Worm (Caenorhabditis elegans) whole organism, L2 larva: ENCODE results near the gene F35E8.7.
"Not testable (repeated sequence)": the region's sequence is repeated elsewhere in the genome, so short reads cannot be mapped to it uniquely, and the experiment has no call there.

Experiments used
- F13H6.1 ChIP-seq: sonication (generic microtip); optimal IDR thresholded peaks from 2 replicates; lab custom pipeline; 2016; ENCODE audit warnings: missing genetic modification characterization, missing compliant biosample characterization
- R02D3.7 ChIP-seq: fragments of 150-350 bp; optimal IDR thresholded peaks from 2 replicates; lab custom pipeline; 2014; ENCODE audit warnings: missing biosample characterization, missing genetic modification characterization
- Y55F3AM.14 ChIP-seq: fragments of 200-800 bp; sonication (Bioruptor generic); optimal IDR thresholded peaks from 2 replicates; lab custom pipeline; 2018; ENCODE audit warnings: mild to moderate bottlenecking, missing genetic modification characterization, missing compliant biosample characterization
- ZK546.5 ChIP-seq: sonication (generic microtip); optimal IDR thresholded peaks from 2 replicates; lab custom pipeline; 2017; ENCODE audit warnings: missing biosample characterization, missing genetic modification characterization
- ama-1 ChIP-seq: fragments of 150-350 bp; optimal IDR thresholded peaks from 2 replicates; lab custom pipeline; 2018; ENCODE audit warnings: inconsistent platforms
- blmp-1 ChIP-seq: sonication (generic microtip); optimal IDR thresholded peaks from 2 replicates; lab custom pipeline; 2017; ENCODE audit warnings: missing genetic modification characterization, mild to moderate bottlenecking, missing compliant biosample characterization, antibody characterized with exemption, moderate library complexity; ENCODE audit not compliant: insufficient read depth
- ceh-16 ChIP-seq: fragments of 150-350 bp; optimal IDR thresholded peaks from 2 replicates; lab custom pipeline; 2014; ENCODE audit warnings: missing biosample characterization, missing genetic modification characterization
- crh-2 ChIP-seq: sonication (generic microtip); optimal IDR thresholded peaks from 2 replicates; lab custom pipeline; 2017; ENCODE audit warnings: missing biosample characterization, missing genetic modification characterization
- dmd-4 ChIP-seq: sonication (generic microtip); optimal IDR thresholded peaks from 2 replicates; lab custom pipeline; 2017; ENCODE audit warnings: missing biosample characterization, missing genetic modification characterization
- egl-27 ChIP-seq: sonication (generic microtip); optimal IDR thresholded peaks from 3 replicates; lab custom pipeline; 2017; ENCODE audit warnings: missing biosample characterization, missing genetic modification reagents, missing genetic modification characterization
- elt-3 ChIP-seq: sonication (generic microtip); optimal IDR thresholded peaks from 2 replicates; lab custom pipeline; 2017; ENCODE audit warnings: missing biosample characterization, missing genetic modification characterization
- fos-1 ChIP-seq: fragments of 150-350 bp; optimal IDR thresholded peaks from 2 replicates; lab custom pipeline; 2014; ENCODE audit warnings: missing biosample characterization, missing genetic modification characterization
- gmeb-1 ChIP-seq: fragments of 150-350 bp; optimal IDR thresholded peaks from 2 replicates; lab custom pipeline; 2014; ENCODE audit warnings: missing biosample characterization, missing genetic modification characterization
- lin-11 ChIP-seq: fragments of 150-350 bp; sonication (generic microtip); optimal IDR thresholded peaks from 2 replicates; lab custom pipeline; 2014; ENCODE audit warnings: missing biosample characterization, missing genetic modification characterization, inconsistent platforms, mixed read lengths
- mab-5 ChIP-seq: fragments of 150-350 bp; optimal IDR thresholded peaks from 2 replicates; lab custom pipeline; 2014; ENCODE audit warnings: missing biosample characterization, missing genetic modification characterization
- mbf-1 ChIP-seq: sonication (generic microtip); optimal IDR thresholded peaks from 2 replicates; lab custom pipeline; 2017; ENCODE audit warnings: missing biosample characterization, missing genetic modification characterization
- mdl-1 ChIP-seq, 2 experiments: fragments of 150-350 bp in 1 of 2; sonication (generic microtip) in 1 of 2; optimal IDR thresholded peaks; 2 replicates each; lab custom pipeline; 2017; ENCODE audit warnings: missing biosample characterization in 2 of 2, missing genetic modification characterization in 2 of 2
- nhr-11 ChIP-seq: fragments of 150-350 bp; optimal IDR thresholded peaks from 2 replicates; lab custom pipeline; 2014; ENCODE audit warnings: missing biosample characterization, missing genetic modification characterization
- nhr-12 ChIP-seq: fragments of 150-350 bp; optimal IDR thresholded peaks from 2 replicates; lab custom pipeline; 2014; ENCODE audit warnings: missing biosample characterization, missing genetic modification characterization
- nhr-21 ChIP-seq: fragments of 150-350 bp; optimal IDR thresholded peaks from 2 replicates; lab custom pipeline; 2014; ENCODE audit warnings: missing biosample characterization, missing genetic modification characterization
- nhr-23 ChIP-seq: fragments of 150-350 bp; optimal IDR thresholded peaks from 2 replicates; lab custom pipeline; 2014; ENCODE audit warnings: missing biosample characterization, missing genetic modification reagents, missing genetic modification characterization
- nhr-237 ChIP-seq: fragments of 150-350 bp; optimal IDR thresholded peaks from 2 replicates; lab custom pipeline; 2014; ENCODE audit warnings: missing biosample characterization, missing genetic modification characterization
- nhr-25 ChIP-seq: fragments of 150-350 bp; sonication (generic microtip); optimal IDR thresholded peaks from 3 replicates; lab custom pipeline; 2014; ENCODE audit warnings: missing biosample characterization, missing genetic modification characterization
- nhr-6 ChIP-seq: fragments of 150-350 bp; optimal IDR thresholded peaks from 2 replicates; lab custom pipeline; 2014; ENCODE audit warnings: missing biosample characterization, missing genetic modification characterization
- nhr-77 ChIP-seq: fragments of 150-350 bp; optimal IDR thresholded peaks from 2 replicates; lab custom pipeline; 2014; ENCODE audit warnings: missing biosample characterization, missing genetic modification characterization
- peb-1 ChIP-seq: fragments of 150-350 bp; optimal IDR thresholded peaks from 2 replicates; lab custom pipeline; 2014; ENCODE audit warnings: missing biosample characterization, missing genetic modification characterization
- sem-4 ChIP-seq: fragments of 150-350 bp; optimal IDR thresholded peaks from 2 replicates; lab custom pipeline; 2014; ENCODE audit warnings: missing biosample characterization, missing genetic modification reagents, missing genetic modification characterization
- skn-1 ChIP-seq: sonication (generic microtip); optimal IDR thresholded peaks from 2 replicates; lab custom pipeline; 2017; ENCODE audit warnings: missing biosample characterization, missing genetic modification characterization
- sma-3 ChIP-seq: sonication (generic microtip); optimal IDR thresholded peaks from 2 replicates; lab custom pipeline; 2016; ENCODE audit warnings: missing genetic modification reagents, missing genetic modification characterization, missing compliant biosample characterization
- snpc-4 ChIP-seq: fragments of 150-350 bp; optimal IDR thresholded peaks from 2 replicates; lab custom pipeline; 2014; ENCODE audit warnings: missing biosample characterization, missing genetic modification characterization
- unc-39 ChIP-seq: fragments of 150-350 bp; optimal IDR thresholded peaks from 2 replicates; lab custom pipeline; 2014; ENCODE audit warnings: missing biosample characterization, missing genetic modification characterization
- unc-55 ChIP-seq: fragments of 150-350 bp; sonication (generic microtip); optimal IDR thresholded peaks from 3 replicates; lab custom pipeline; 2014; ENCODE audit warnings: missing biosample characterization, missing genetic modification reagents, missing genetic modification characterization
- unc-62 ChIP-seq: fragments of 150-350 bp; optimal IDR thresholded peaks from 2 replicates; lab custom pipeline; 2014; ENCODE audit warnings: missing biosample characterization, missing genetic modification reagents, missing genetic modification characterization
- zag-1 ChIP-seq: fragments of 150-350 bp; optimal IDR thresholded peaks from 2 replicates; lab custom pipeline; 2014; ENCODE audit warnings: missing biosample characterization, missing genetic modification characterization
- ztf-1 ChIP-seq: fragments of 200-800 bp; sonication (Bioruptor generic); conservative IDR thresholded peaks from 2 replicates; pipeline ENCODE4 v1.3.6; 2022; ENCODE audit warnings: missing genetic modification characterization, missing compliant biosample characterization

F35E8.7 gene

DNA sequence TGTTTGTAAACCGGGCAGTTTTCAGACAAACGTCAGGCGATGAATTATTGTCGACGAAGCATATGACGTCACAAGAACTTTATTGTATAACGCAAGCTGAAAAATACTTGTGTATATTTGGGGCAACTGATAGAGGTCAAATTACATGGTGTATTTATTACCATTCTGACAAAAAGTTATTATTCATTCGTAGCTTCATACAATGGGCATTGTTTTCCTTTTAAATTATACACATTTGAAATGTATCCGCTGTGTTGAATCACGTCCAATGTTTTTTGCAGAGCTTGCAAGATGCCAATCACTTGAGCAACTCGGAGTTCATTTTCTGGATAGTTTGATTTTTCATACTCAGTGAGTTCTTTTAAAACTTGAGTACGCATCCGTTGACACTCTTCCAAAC, 9.2 kb downstream of the F35E8.7 start, which contains the start of gene F35E8.13:
F35E8.13 (plus strand) TSS at position 301 of the 400 bp plus-strand sequence.
- TF ChIP-seq zag-1 (tag; lab: Kevin White, UChicago): no peak
- TF ChIP-seq ama-1 (lab: Kevin White, UChicago): no peak
- no peak for TF ChIP-seq ztf-1 (GFP tag; lab: Robert Waterston, UW)
- TF ChIP-seq lin-11 (tag; lab: Kevin White, UChicago): no peak
- no peak for TF ChIP-seq dmd-4 (tag; lab: Kevin White, UChicago)
- TF ChIP-seq gmeb-1: no peak
- TF ChIP-seq R02D3.7 (tag; lab: Kevin White, UChicago): no peak
- TF ChIP-seq ceh-16 (tag; lab: Kevin White, UChicago): no peak
- TF ChIP-seq nhr-6: no peak
- TF ChIP-seq egl-27 (tag; lab: Kevin White, UChicago): no peak
- no peak for TF ChIP-seq crh-2 (tag; lab: Kevin White, UChicago)
- no peak for TF ChIP-seq mab-5
- TF ChIP-seq ZK546.5: no peak
- no peak for TF ChIP-seq skn-1
- no peak for TF ChIP-seq snpc-4 (tag; lab: Kevin White, UChicago)
- no peak for TF ChIP-seq nhr-25 (tag; lab: Kevin White, UChicago)

DNA sequence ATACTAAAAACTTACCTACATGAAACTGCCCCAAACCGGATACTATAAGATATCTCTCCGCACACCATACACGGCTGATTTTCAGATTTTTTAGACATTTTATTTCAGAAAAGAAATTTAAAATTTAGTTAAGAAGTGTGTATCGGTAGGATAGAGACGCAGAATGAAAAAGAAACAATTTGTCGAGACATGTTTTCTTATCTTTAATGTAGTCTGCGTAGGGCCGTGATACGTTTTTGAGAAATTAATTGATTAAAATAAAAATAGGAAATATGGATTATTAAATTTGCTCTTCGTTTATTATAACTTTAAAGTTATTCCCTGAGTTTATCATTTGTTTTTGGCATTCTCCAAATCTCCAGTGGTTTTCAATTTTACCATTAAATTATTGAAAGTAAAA, 10.5 kb downstream of the F35E8.7 start, which contains the start of gene nhr-108:
nhr-108 (minus strand) TSS at position 166 of the 400 bp plus-strand sequence.
- TF ChIP-seq nhr-23 (tag; lab: Kevin White, UChicago) (no peak), gmeb-1 (no peak), ceh-16 (tag; lab: Kevin White, UChicago) (no peak), crh-2 (tag; lab: Kevin White, UChicago) (no peak), F13H6.1 (no peak), mab-5 (no peak), blmp-1 (tag; lab: Kevin White, UChicago) (no peak), nhr-6 (no peak), nhr-21 (no peak), unc-55 (GFP tag; lab: Kevin White, UChicago) (no peak), lin-11 (tag; lab: Kevin White, UChicago) (no peak), egl-27 (tag; lab: Kevin White, UChicago) (no peak), elt-3 (tag; lab: Kevin White, UChicago) (no peak), ama-1 (lab: Kevin White, UChicago) (no peak), nhr-11 (tag; lab: Kevin White, UChicago) (no peak), sma-3 (no peak)

ce11 chrV:15928325-15928724, 14.5 kb downstream of the F35E8.7 start, which contains the start of gene pzf-1:
Gene pzf-1, minus strand, starts transcription at chrV:15928425.
- TF ChIP-seq gmeb-1 (no peak), snpc-4 (tag; lab: Kevin White, UChicago) (no peak), peb-1 (no peak), unc-39 (tag; lab: Kevin White, UChicago) (no peak), crh-2 (tag; lab: Kevin White, UChicago) (no peak), nhr-25 (tag; lab: Kevin White, UChicago) (no peak), nhr-6 (no peak), blmp-1 (tag; lab: Kevin White, UChicago) (no peak), nhr-12 (no peak), elt-3 (tag; lab: Kevin White, UChicago) (no peak)

DNA sequence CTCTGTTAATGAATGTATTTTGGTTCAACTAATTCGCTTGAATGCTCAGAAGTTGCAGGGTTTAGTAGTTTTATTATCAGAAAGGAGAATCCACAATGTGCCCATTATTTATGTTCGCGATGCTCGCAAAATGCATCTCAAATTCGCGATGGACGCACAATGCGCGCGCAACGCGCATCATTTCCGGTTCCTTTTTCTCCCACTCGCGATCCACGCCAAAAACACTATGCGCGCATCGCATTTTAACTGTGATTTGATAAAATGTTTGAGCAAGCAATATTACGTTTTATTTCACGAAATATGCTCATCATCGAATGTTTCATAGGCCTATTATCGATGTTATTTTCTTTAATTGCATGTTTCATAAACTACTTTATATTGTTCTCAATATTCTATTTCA, 16.1 kb downstream of the F35E8.7 start, which contains the start of gene srbc-77:
srbc-77 (plus strand) TSS at position 301 of the 400 bp plus-strand sequence.
- TF ChIP-seq blmp-1 (tag; lab: Kevin White, UChicago); sma-3; fos-1: not testable (repeated sequence)

- TF ChIP-seq nhr-12 (no peak), blmp-1 (tag; lab: Kevin White, UChicago) (no peak), mdl-1 (tag; optimal IDR thresholded peaks at IDR 0.05; lab: Kevin White, UChicago) (no peak), nhr-77 (tag; lab: Kevin White, UChicago) (no peak), sem-4 (tag; lab: Kevin White, UChicago) (no peak), unc-62 (GFP tag; lab: Kevin White, UChicago) (no peak), nhr-11 (tag; lab: Kevin White, UChicago) (no peak), dmd-4 (tag; lab: Kevin White, UChicago) (no peak), ama-1 (lab: Kevin White, UChicago) (no peak), Y55F3AM.14 (no peak), nhr-237 (tag; lab: Kevin White, UChicago) (no peak), R02D3.7 (tag; lab: Kevin White, UChicago) (no peak), unc-55 (GFP tag; lab: Kevin White, UChicago) (no peak), mbf-1 (tag; lab: Kevin White, UChicago) (no peak), peb-1 (no peak)
- TF ChIP-seq, all 48 proteins: peak for 0
Observed at ce11 chrV:15932390-15932789, 18.6 kb downstream of the F35E8.7 start, which contains the start of gene srw-26. Gene srw-26, minus strand, starts transcription at chrV:15932490.
